In the genomic region with DNA sequence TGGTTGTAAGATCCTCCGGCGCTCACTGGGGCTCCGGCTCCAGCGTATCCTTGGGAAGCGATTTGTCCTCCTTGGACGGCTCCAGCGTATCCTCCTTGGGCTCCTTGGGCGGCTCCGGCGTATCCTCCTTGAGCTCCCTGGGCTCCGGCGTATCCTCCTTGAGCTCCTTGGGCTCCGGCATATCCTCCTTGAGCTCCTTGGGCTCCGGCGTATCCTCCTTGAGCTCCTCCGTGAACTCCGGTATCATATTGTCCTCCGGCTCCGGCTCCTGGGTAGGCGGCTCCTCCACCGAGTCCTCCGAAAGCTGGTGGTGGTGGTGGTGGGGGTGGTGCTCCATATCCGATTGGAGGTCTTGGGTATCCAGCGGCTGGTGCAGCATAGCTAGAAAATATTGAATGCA, we compare ENCODE assay signal across 4 worm cellular contexts.
TF ChIP-seq lines count a peak whose summit lies in the region.

No protein-coding gene starts in this region.

TF ChIP-seq in whole organism, L1 larva, 84 proteins besides CTCF, POLR2A, EP300 and RAD21:
- peak; percentile 2 for TF ChIP-seq ceh-8 (GFP tag; optimal IDR thresholded peaks at IDR 0.05; lab: Kevin White, UChicago)
- TF ChIP-seq hpl-2 (GFP tag; optimal IDR thresholded peaks at IDR 0.05; lab: Kevin White, UChicago) = no peak
- no peak for TF ChIP-seq nhr-77 (tag; optimal IDR thresholded peaks at IDR 0.05; lab: Kevin White, UChicago)
- TF ChIP-seq nhr-28 (tag; optimal IDR thresholded peaks at IDR 0.05; lab: Kevin White, UChicago) = no peak
- no peak for TF ChIP-seq efl-3 (GFP tag; optimal IDR thresholded peaks at IDR 0.05; lab: Kevin White, UChicago)
- no peak for TF ChIP-seq nhr-84 (tag; optimal IDR thresholded peaks at IDR 0.05; lab: Kevin White, UChicago)
- TF ChIP-seq fkh-10 (GFP tag; optimal IDR thresholded peaks at IDR 0.05; lab: Kevin White, UChicago) = no peak
- no peak for TF ChIP-seq snpc-4 (tag; optimal IDR thresholded peaks at IDR 0.05; lab: Kevin White, UChicago)
TF ChIP-seq in whole organism, L1 larva: peak in this region for 1.

TF ChIP-seq in whole organism, L2 larva, 48 proteins besides CTCF, POLR2A, EP300 and RAD21:
- TF ChIP-seq nhr-77 (tag; optimal IDR thresholded peaks at IDR 0.05; lab: Kevin White, UChicago) (no peak), ZK546.5 (tag; optimal IDR thresholded peaks at IDR 0.05; lab: Kevin White, UChicago) (no peak), ztf-11 (tag; optimal IDR thresholded peaks at IDR 0.05; lab: Kevin White, UChicago) (no peak), Y55F3AM.14 (GFP tag; optimal IDR thresholded peaks at IDR 0.05; lab: Kevin White, UChicago) (peak; percentile 8), unc-62 (GFP tag; optimal IDR thresholded peaks at IDR 0.05; lab: Kevin White, UChicago) (no peak), nhr-237 (tag; optimal IDR thresholded peaks at IDR 0.05; lab: Kevin White, UChicago) (no peak), elt-1 (tag; optimal IDR thresholded peaks at IDR 0.05; lab: Kevin White, UChicago) (no peak), nhr-21 (tag; optimal IDR thresholded peaks at IDR 0.05; lab: Kevin White, UChicago) (no peak)

TF ChIP-seq in whole organism, L4 larva, 104 proteins besides CTCF, POLR2A, EP300 and RAD21:
- TF ChIP-seq T26A8.4 (GFP tag; IDR thresholded peaks at IDR 0.05; lab: Robert Waterston, UW) = no peak
- peak; percentile 87 for TF ChIP-seq set-16 (GFP tag; IDR thresholded peaks at IDR 0.05; lab: Robert Waterston, UW)
- no peak for TF ChIP-seq nhr-76 (tag; optimal IDR thresholded peaks at IDR 0.05; lab: Kevin White, UChicago)
- TF ChIP-seq F49E8.2 (tag; optimal IDR thresholded peaks at IDR 0.05; lab: Kevin White, UChicago; ENCODE audit: borderline replicate concordance) = no peak
- TF ChIP-seq ceh-44 (GFP tag; IDR thresholded peaks at IDR 0.05; lab: Robert Waterston, UW) = no peak
- no peak for TF ChIP-seq fos-1 (tag; optimal IDR thresholded peaks at IDR 0.05; lab: Kevin White, UChicago)
- no peak for TF ChIP-seq snpc-1.2 (GFP tag; IDR thresholded peaks at IDR 0.05; lab: Robert Waterston, UW)
- TF ChIP-seq unc-62 (GFP tag; optimal IDR thresholded peaks at IDR 0.05 in 1 of 2; lab: Kevin White, UChicago) = peak in 1 of 2 experiments; percentile 42
- no peak for TF ChIP-seq unc-62 (tag; optimal IDR thresholded peaks at IDR 0.05; lab: Kevin White, UChicago)
- TF ChIP-seq spr-3 (GFP tag; optimal IDR thresholded peaks at IDR 0.05; lab: Kevin White, UChicago) = no peak
- no peak for TF ChIP-seq jun-1 (tag; optimal IDR thresholded peaks at IDR 0.05; lab: Kevin White, UChicago)
- TF ChIP-seq rbr-2 (tag; optimal IDR thresholded peaks at IDR 0.05; lab: Kevin White, UChicago) = no peak
- no peak for TF ChIP-seq tag-97 (GFP tag; IDR thresholded peaks at IDR 0.05; lab: Robert Waterston, UW)

TF ChIP-seq in whole organism, young adult, 124 proteins besides CTCF, POLR2A, EP300 and RAD21:
- TF ChIP-seq C17E4.6 (GFP tag; IDR thresholded peaks at IDR 0.05; lab: Robert Waterston, UW) = no peak
- peak; percentile 79 for TF ChIP-seq egrh-3 (GFP tag; IDR thresholded peaks at IDR 0.05; lab: Robert Waterston, UW)
- TF ChIP-seq zfh-2 (GFP tag; conservative IDR thresholded peaks at IDR 0.05; lab: Robert Waterston, UW) = peak; percentile 45
TF ChIP-seq in whole organism, young adult: peak in this region for 2.
